Fruit fly (Drosophila melanogaster) whole organism, pupa: ENCODE measurements around the gene sloth2.

Source experiments
- CG10348 ChIP-seq: fragments of 200-800 bp; sonication (Bioruptor generic); IDR thresholded peaks from 2 replicates; pipeline ENCODE4 v1.3.6; 2022; ENCODE audit warnings: missing biosample characterization, missing genetic modification characterization
- CG12605 ChIP-seq: fragments of 200-800 bp; sonication (Bioruptor generic); IDR thresholded peaks from 2 replicates; pipeline ENCODE4 v1.3.6; 2022; ENCODE audit warnings: missing biosample characterization, missing genetic modification characterization
- CG13204 ChIP-seq: fragments of 200-800 bp; sonication (Bioruptor generic); optimal IDR thresholded peaks from 2 replicates; lab custom pipeline; 2018; ENCODE audit warnings: missing biosample characterization, mild to moderate bottlenecking, missing genetic modification characterization, moderate library complexity
- CG14655 ChIP-seq: fragments of 200-800 bp; sonication (Bioruptor generic); optimal IDR thresholded peaks from 3 replicates; lab custom pipeline; 2017; ENCODE audit warnings: mild to moderate bottlenecking, missing biosample characterization, missing genetic modification reagents, missing genetic modification characterization
- CG15710 ChIP-seq: fragments of 200-800 bp; sonication (Bioruptor generic); optimal IDR thresholded peaks from 2 replicates; lab custom pipeline; 2018; ENCODE audit warnings: missing biosample characterization, mild to moderate bottlenecking, missing genetic modification characterization, moderate library complexity
- CG17806 ChIP-seq: fragments of 200-800 bp; sonication (Bioruptor generic); optimal IDR thresholded peaks from 2 replicates; lab custom pipeline; 2018; ENCODE audit warnings: missing biosample characterization, mild to moderate bottlenecking, missing genetic modification characterization, moderate library complexity
- CG32121 ChIP-seq: fragments of 200-800 bp; sonication (Bioruptor generic); IDR thresholded peaks from 2 replicates; pipeline ENCODE4 v1.3.6; 2022; ENCODE audit warnings: missing biosample characterization, missing genetic modification characterization
- CG34367 ChIP-seq: fragments of 200-800 bp; sonication (Bioruptor generic); optimal IDR thresholded peaks from 2 replicates; lab custom pipeline; 2018; ENCODE audit warnings: missing biosample characterization, mild to moderate bottlenecking, missing genetic modification characterization
- CG4496 ChIP-seq: fragments of 200-800 bp; sonication (Bioruptor generic); IDR thresholded peaks from 3 replicates; pipeline ENCODE4 v1.3.6; 2022; ENCODE audit warnings: missing biosample characterization, missing genetic modification characterization
- CG8159 ChIP-seq: fragments of 200-800 bp; sonication (Bioruptor generic); optimal IDR thresholded peaks from 3 replicates; lab custom pipeline; 2018; ENCODE audit warnings: missing biosample characterization, mild to moderate bottlenecking, missing genetic modification characterization, moderate library complexity
- CG8301 ChIP-seq: fragments of 200-800 bp; sonication (Bioruptor generic); optimal IDR thresholded peaks from 2 replicates; lab custom pipeline; 2018; ENCODE audit warnings: missing biosample characterization, mild to moderate bottlenecking, missing genetic modification characterization
- CG9948 ChIP-seq: fragments of 200-800 bp; sonication (Bioruptor generic); optimal IDR thresholded peaks from 2 replicates; lab custom pipeline; 2018; ENCODE audit warnings: missing biosample characterization, mild to moderate bottlenecking, missing genetic modification characterization, moderate library complexity
- D1 ChIP-seq: fragments of 200-800 bp; sonication (Bioruptor generic); optimal IDR thresholded peaks from 2 replicates; lab custom pipeline; 2018; ENCODE audit warnings: missing biosample characterization, mild to moderate bottlenecking, missing genetic modification characterization, moderate library complexity
- EcR ChIP-seq: fragments of 200-800 bp; sonication (Bioruptor generic); optimal IDR thresholded peaks from 3 replicates; lab custom pipeline; 2019; ENCODE audit warnings: missing biosample characterization, missing genetic modification characterization, mild to moderate bottlenecking, moderate library complexity, missing genetic modification reagents
- Ets98B ChIP-seq: fragments of 200-800 bp; sonication (Bioruptor generic); IDR thresholded peaks from 2 replicates; pipeline ENCODE4 v1.3.6; 2022; ENCODE audit warnings: missing biosample characterization, missing genetic modification characterization
- Pif1A ChIP-seq: fragments of 200-800 bp; sonication (Bioruptor generic); optimal IDR thresholded peaks from 3 replicates; lab custom pipeline; 2016; ENCODE audit warnings: missing biosample characterization, missing genetic modification characterization
- Pif1B ChIP-seq: fragments of 200-800 bp; sonication (Bioruptor generic); optimal IDR thresholded peaks from 3 replicates; lab custom pipeline; 2016; ENCODE audit warnings: missing biosample characterization, missing genetic modification characterization
- Snoo ChIP-seq: fragments of 200-800 bp; sonication (Bioruptor generic); optimal IDR thresholded peaks from 3 replicates; lab custom pipeline; 2017; ENCODE audit warnings: missing biosample characterization, mild to moderate bottlenecking, missing genetic modification characterization, inconsistent platforms
- fd96Ca ChIP-seq: fragments of 200-800 bp; sonication (Bioruptor generic); IDR thresholded peaks from 3 replicates; pipeline ENCODE4 v1.3.6; 2022; ENCODE audit warnings: missing biosample characterization, missing genetic modification characterization
- gl ChIP-seq: fragments of 200-800 bp; sonication (Bioruptor generic); optimal IDR thresholded peaks from 2 replicates; lab custom pipeline; 2018; ENCODE audit warnings: missing biosample characterization, mild to moderate bottlenecking, missing genetic modification characterization
- rn ChIP-seq: fragments of 200-800 bp; sonication (Bioruptor generic); IDR thresholded peaks from 2 replicates; pipeline ENCODE4 v1.3.6; 2022; ENCODE audit warnings: missing biosample characterization, missing genetic modification characterization

Gene sloth2

DNA sequence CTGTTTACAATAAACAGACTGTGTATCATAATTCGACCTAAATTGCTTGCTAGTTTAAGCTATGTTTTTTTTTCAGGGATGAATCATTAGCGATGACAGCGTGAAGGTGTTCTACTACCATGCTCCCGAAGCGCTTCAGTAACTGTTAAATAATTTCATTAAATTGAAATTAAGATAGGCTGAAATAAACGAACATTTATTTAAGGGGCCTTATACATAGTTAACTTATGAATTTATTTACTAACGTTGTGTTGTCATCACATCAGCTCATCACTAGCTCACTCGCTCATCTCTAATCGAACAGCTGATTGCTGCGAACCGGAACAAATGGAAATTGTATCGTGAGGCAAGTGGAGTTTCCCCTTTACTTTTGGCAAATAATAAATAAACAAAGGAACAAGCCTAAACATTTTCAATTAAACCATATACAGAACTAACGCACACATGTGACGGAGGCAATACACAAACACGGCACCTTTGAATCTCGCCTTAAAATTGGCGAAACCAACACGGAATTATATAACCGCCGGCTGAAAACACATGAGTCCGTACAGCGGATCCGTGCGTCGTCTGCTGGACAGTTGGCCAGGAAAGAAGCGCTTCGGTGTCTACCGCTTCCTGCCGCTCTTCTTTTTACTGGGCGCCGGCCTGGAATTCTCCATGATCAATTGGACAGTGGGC lies at the start of gene sloth2, which contains the start of the genes cm and sloth1:
sloth2 (plus strand) TSS at position 295 of the 681 bp plus-strand sequence.
cm (minus strand) TSS at position 83 of the 681 bp plus-strand sequence.
sloth1 (plus strand) TSS at position 295 of the 681 bp plus-strand sequence.
- TF ChIP-seq CG10348 (GFP tag; lab: Robert Waterston, UW) (no peak), Pif1A (GFP tag; lab: Kevin White, UChicago) (peak; percentile 83), CG8301 (tag; lab: Kevin White, UChicago) (peak; percentile 72), CG13204 (GFP tag; lab: Kevin White, UChicago) (peak; percentile 35), CG8159 (tag; lab: Kevin White, UChicago) (peak; percentile 76), CG4496 (GFP tag; lab: Robert Waterston, UW) (peak; percentile 84), Snoo (tag; lab: Kevin White, UChicago) (peak; percentile 68), CG12605 (GFP tag; lab: Robert Waterston, UW) (peak; percentile 62; the same call in 1 of the 2 replicates), gl (tag; lab: Kevin White, UChicago) (peak; percentile 50), fd96Ca (GFP tag; lab: Robert Waterston, UW) (peak; percentile 84), EcR (no peak), Ets98B (peak; percentile 78), D1 (tag; lab: Kevin White, UChicago) (no peak), CG9948 (tag; lab: Kevin White, UChicago) (peak; percentile 64), CG17806 (tag; lab: Kevin White, UChicago) (peak; percentile 71), CG34367 (tag; lab: Kevin White, UChicago) (peak; percentile 77), CG32121 (GFP tag; lab: Robert Waterston, UW) (peak; percentile 85), CG14655 (GFP tag; lab: Kevin White, UChicago) (peak; percentile 75), rn (GFP tag; lab: Robert Waterston, UW) (peak; percentile 34; the same call in 1 of the 2 replicates), CG15710 (tag; lab: Kevin White, UChicago) (peak; percentile 82), Pif1B (GFP tag; lab: Kevin White, UChicago) (peak; percentile 80)

dm6 chrX:6968564-6968963 lies 42.6 kb upstream of the sloth2 start, which contains the start of gene Setd3:
Setd3 (minus strand) TSS chrX:6968750.
- TF ChIP-seq Pif1A (GFP tag; lab: Kevin White, UChicago): no peak
- TF ChIP-seq CG34367 (tag; lab: Kevin White, UChicago): no peak
- TF ChIP-seq Snoo (tag; lab: Kevin White, UChicago): no peak
- TF ChIP-seq CG17806 (tag; lab: Kevin White, UChicago): no peak
- TF ChIP-seq EcR: no peak
- TF ChIP-seq CG15710 (tag; lab: Kevin White, UChicago): no peak
- TF ChIP-seq CG10348 (GFP tag; lab: Robert Waterston, UW): no peak
- no peak for TF ChIP-seq CG8301 (tag; lab: Kevin White, UChicago)
- no peak for TF ChIP-seq CG9948 (tag; lab: Kevin White, UChicago)
- no peak for TF ChIP-seq fd96Ca (GFP tag; lab: Robert Waterston, UW)
- TF ChIP-seq CG32121 (GFP tag; lab: Robert Waterston, UW): no peak
- no peak for TF ChIP-seq CG14655 (GFP tag; lab: Kevin White, UChicago)
- no peak for TF ChIP-seq Pif1B (GFP tag; lab: Kevin White, UChicago)
- no peak for TF ChIP-seq D1 (tag; lab: Kevin White, UChicago)
- TF ChIP-seq CG4496 (GFP tag; lab: Robert Waterston, UW): no peak
- TF ChIP-seq CG12605 (GFP tag; lab: Robert Waterston, UW): no peak
- TF ChIP-seq CG8159 (tag; lab: Kevin White, UChicago): no peak

- peak; percentile 97 for TF ChIP-seq D1 (tag; lab: Kevin White, UChicago)
- TF ChIP-seq CG8301 (tag; lab: Kevin White, UChicago): peak; percentile 99
- peak; percentile 91 for TF ChIP-seq rn (GFP tag; lab: Robert Waterston, UW)
- peak; percentile 99 for TF ChIP-seq CG4496 (GFP tag; lab: Robert Waterston, UW)
- TF ChIP-seq CG8159 (tag; lab: Kevin White, UChicago): peak; percentile 100
- peak; percentile 98 for TF ChIP-seq gl (tag; lab: Kevin White, UChicago)
- TF ChIP-seq CG9948 (tag; lab: Kevin White, UChicago): peak; percentile 95
- peak; percentile 98 for TF ChIP-seq CG34367 (tag; lab: Kevin White, UChicago)
- TF ChIP-seq Ets98B: peak; percentile 99
- TF ChIP-seq Snoo (tag; lab: Kevin White, UChicago): peak; percentile 95
- peak; percentile 98 for TF ChIP-seq CG14655 (GFP tag; lab: Kevin White, UChicago)
- peak; percentile 75 for TF ChIP-seq CG10348 (GFP tag; lab: Robert Waterston, UW)
- TF ChIP-seq CG13204 (GFP tag; lab: Kevin White, UChicago): peak; percentile 95
- peak; percentile 99 for TF ChIP-seq EcR
- peak; percentile 95 for TF ChIP-seq CG15710 (tag; lab: Kevin White, UChicago)
- peak; percentile 99 for TF ChIP-seq CG32121 (GFP tag; lab: Robert Waterston, UW)
- peak; percentile 100 for TF ChIP-seq Pif1B (GFP tag; lab: Kevin White, UChicago)
- TF ChIP-seq CG17806 (tag; lab: Kevin White, UChicago): peak; percentile 99
- TF ChIP-seq fd96Ca (GFP tag; lab: Robert Waterston, UW): peak; percentile 99
- peak; percentile 100 for TF ChIP-seq CG12605 (GFP tag; lab: Robert Waterston, UW)
- peak; percentile 99 for TF ChIP-seq Pif1A (GFP tag; lab: Kevin White, UChicago)
These were observed 41.6 kb upstream of the sloth2 start, which contains the start of gene CG4586 for dm6 chrX:6969364-6970137. CG4586 (plus strand) TSS chrX:6969918.

DNA sequence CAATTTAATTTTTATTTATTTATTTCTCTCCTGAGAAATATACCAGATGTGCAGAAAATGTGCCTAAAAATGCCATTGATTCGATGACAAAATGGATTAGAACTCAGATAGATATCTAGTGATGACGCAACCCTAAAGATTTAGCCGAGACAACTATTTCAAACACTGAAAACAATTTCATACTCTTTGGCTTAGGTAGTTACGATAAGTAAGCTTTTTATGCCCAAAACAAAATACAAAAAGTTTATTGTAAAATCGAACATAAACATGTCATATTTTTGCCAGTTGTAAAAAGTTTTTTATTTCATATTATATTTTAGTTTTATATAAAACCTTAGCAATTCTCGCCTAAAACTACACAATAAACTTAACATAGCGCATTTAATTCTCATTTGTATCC lies 37.8 kb upstream of the sloth2 start, which contains the start of gene CG3040:
CG3040 (minus strand) TSS at position 54 of the 400 bp plus-strand sequence.
- TF ChIP-seq CG17806 (tag; lab: Kevin White, UChicago) (peak; percentile 34), CG15710 (tag; lab: Kevin White, UChicago) (peak; percentile 8), CG14655 (GFP tag; lab: Kevin White, UChicago) (peak; percentile 12), CG8159 (tag; lab: Kevin White, UChicago) (peak; percentile 18), D1 (tag; lab: Kevin White, UChicago) (peak; percentile 63), Snoo (tag; lab: Kevin White, UChicago) (no peak), EcR (no peak), CG13204 (GFP tag; lab: Kevin White, UChicago) (no peak), CG32121 (GFP tag; lab: Robert Waterston, UW) (no peak), CG4496 (GFP tag; lab: Robert Waterston, UW) (peak; percentile 54), CG9948 (tag; lab: Kevin White, UChicago) (peak; percentile 9), Ets98B (0 out of 2 replicates have a peak, but pooled peaks have one; percentile 28)
